Worm (Caenorhabditis elegans) whole organism, midembryonic: ENCODE data around the gene Y51H7C.7.
A peak's percentile ranks its signal among the peaks of the same experiment; 100 is the strongest.

Experiments
- T22C8.4 ChIP-seq: fragments of 200-800 bp; sonication (Bioruptor generic); IDR thresholded peaks from 2 replicates; pipeline ENCODE4 v1.3.6; 2022; ENCODE audit warnings: missing genetic modification characterization, missing compliant biosample characterization
- cog-1 ChIP-seq: sonication (generic microtip); optimal IDR thresholded peaks from 2 replicates; lab custom pipeline; 2016; ENCODE audit warnings: missing genetic modification characterization, missing compliant biosample characterization
- flt-1 ChIP-seq: fragments of 200-800 bp; sonication (Bioruptor generic); IDR thresholded peaks from 2 replicates; pipeline ENCODE4 v1.3.6; 2022; ENCODE audit warnings: missing genetic modification characterization, missing compliant biosample characterization
- klf-2 ChIP-seq: fragments of 200-800 bp; sonication (Bioruptor generic); conservative IDR thresholded peaks from 2 replicates; pipeline ENCODE4 v1.3.6; 2022; ENCODE audit warnings: missing genetic modification reagents, missing genetic modification characterization, missing compliant biosample characterization
- med-1 ChIP-seq: sonication (generic microtip); optimal IDR thresholded peaks from 2 replicates; lab custom pipeline; 2017; ENCODE audit warnings: missing genetic modification characterization, mild to moderate bottlenecking, missing compliant biosample characterization, antibody characterized with exemption, missing genetic modification reagents; ENCODE audit not compliant: insufficient read depth
- ref-1 ChIP-seq: fragments of 200-800 bp; sonication (Bioruptor generic); conservative IDR thresholded peaks from 2 replicates; pipeline ENCODE4 v1.3.6; 2022; ENCODE audit warnings: missing genetic modification reagents, missing genetic modification characterization, missing compliant biosample characterization
- tab-1 ChIP-seq: fragments of 200-800 bp; sonication (Bioruptor generic); IDR thresholded peaks from 2 replicates; pipeline ENCODE4 v1.3.6; 2022; ENCODE audit warnings: missing genetic modification characterization, missing compliant biosample characterization
- ztf-23 ChIP-seq: fragments of 200-800 bp; sonication (Bioruptor generic); IDR thresholded peaks from 2 replicates; pipeline ENCODE4 v1.3.6; 2022; ENCODE audit warnings: missing genetic modification reagents, missing genetic modification characterization, missing compliant biosample characterization
- ztf-29 ChIP-seq: fragments of 200-800 bp; sonication (Bioruptor generic); IDR thresholded peaks from 2 replicates; pipeline ENCODE4 v1.3.6; 2022; ENCODE audit warnings: missing genetic modification reagents, missing genetic modification characterization, missing compliant biosample characterization

Y51H7C.7 gene

ce11 chrII:1385280-1385679, 17.1 kb upstream of the Y51H7C.7 start, which contains the start of gene F54D12.7:
TSS of gene F54D12.7 (minus strand) at chrII:1385380.
- TF ChIP-seq klf-2 (GFP tag; lab: Robert Waterston, UW) (no peak), T22C8.4 (no peak), med-1 (GFP tag; lab: Kevin White, UChicago) (no peak), ztf-29 (GFP tag; lab: Robert Waterston, UW) (no peak), ref-1 (GFP tag; lab: Robert Waterston, UW) (no peak), ztf-23 (no peak)

ce11 chrII:1386478-1386877, 15.9 kb upstream of the Y51H7C.7 start, which contains the start of gene aat-7:
TSS of gene aat-7 (plus strand) at chrII:1386870.
- TF ChIP-seq flt-1 (no peak), ztf-29 (GFP tag; lab: Robert Waterston, UW) (no peak), ref-1 (GFP tag; lab: Robert Waterston, UW) (no peak), cog-1 (tag; lab: Kevin White, UChicago) (no peak), ztf-23 (no peak), T22C8.4 (no peak), med-1 (GFP tag; lab: Kevin White, UChicago) (no peak), tab-1 (GFP tag; lab: Robert Waterston, UW) (no peak), klf-2 (GFP tag; lab: Robert Waterston, UW) (no peak)

ce11 chrII:1397703-1398102, 4.7 kb upstream of the Y51H7C.7 start, which contains the start of gene F54D12.8:
TSS of gene F54D12.8 (minus strand) at chrII:1398038.
- TF ChIP-seq ref-1 (GFP tag; lab: Robert Waterston, UW), result no peak

DNA sequence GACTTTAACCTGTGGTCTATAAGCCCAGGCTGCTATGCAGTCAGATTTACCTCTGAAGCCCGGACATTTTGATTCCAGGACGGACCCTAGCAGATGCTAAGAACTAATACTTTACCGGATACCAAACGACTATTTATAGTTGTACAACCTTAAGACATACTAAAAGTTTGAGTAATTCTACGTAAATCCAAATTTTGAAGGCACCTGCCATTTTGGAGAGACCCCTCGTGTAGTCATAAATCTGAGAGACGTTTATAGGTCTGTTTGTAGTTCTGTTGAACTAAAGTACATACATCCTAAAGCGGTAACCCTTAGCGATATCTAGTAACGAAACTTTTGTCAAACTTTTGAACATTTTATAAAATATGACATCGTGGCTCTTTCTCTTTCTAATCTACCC, 4.0 kb upstream of the Y51H7C.7 start, which contains the start of gene F54D12.2:
TSS of gene F54D12.2 (plus strand) at position 301 of the 400 bp plus-strand sequence.
- TF ChIP-seq ztf-29 (GFP tag; lab: Robert Waterston, UW), result no peak
- TF ChIP-seq ztf-23, result no peak
- TF ChIP-seq T22C8.4, result no peak

DNA sequence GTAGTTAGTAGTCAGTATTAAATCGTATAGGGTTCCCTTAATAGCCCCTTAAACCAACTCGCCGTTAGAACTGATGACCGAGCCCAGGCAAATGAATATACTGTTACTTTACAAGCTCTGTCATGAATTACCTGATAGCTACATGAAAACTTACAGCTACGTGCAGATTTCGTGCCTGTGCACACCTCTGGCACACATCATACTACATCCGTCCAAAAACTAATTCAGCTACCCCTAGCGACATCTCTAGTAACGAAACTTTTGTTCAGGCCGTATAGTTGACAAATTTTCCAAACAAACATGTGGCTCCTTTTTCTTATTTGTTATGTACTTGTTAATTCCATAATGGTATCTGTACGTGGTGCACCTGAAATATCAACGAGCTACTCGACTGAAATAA, 2.3 kb upstream of the Y51H7C.7 start, which contains the start of gene F54D12.1:
TSS of gene F54D12.1 (plus strand) at position 301 of the 400 bp plus-strand sequence.
- TF ChIP-seq cog-1 (tag; lab: Kevin White, UChicago), result no peak
- TF ChIP-seq ztf-23, result no peak
- no peak for TF ChIP-seq ztf-29 (GFP tag; lab: Robert Waterston, UW)
- TF ChIP-seq klf-2 (GFP tag; lab: Robert Waterston, UW), result no peak
- no peak for TF ChIP-seq T22C8.4
- TF ChIP-seq tab-1 (GFP tag; lab: Robert Waterston, UW), result no peak
- no peak for TF ChIP-seq ref-1 (GFP tag; lab: Robert Waterston, UW)
- no peak for TF ChIP-seq med-1 (GFP tag; lab: Kevin White, UChicago)
- no peak for TF ChIP-seq flt-1

- no peak for TF ChIP-seq ref-1 (GFP tag; lab: Robert Waterston, UW)
- no peak for TF ChIP-seq T22C8.4
- no peak for TF ChIP-seq ztf-23
- no peak for TF ChIP-seq flt-1
- TF ChIP-seq cog-1 (tag; lab: Kevin White, UChicago), result no peak
- TF ChIP-seq tab-1 (GFP tag; lab: Robert Waterston, UW), result no peak
- no peak for TF ChIP-seq klf-2 (GFP tag; lab: Robert Waterston, UW)
- TF ChIP-seq ztf-29 (GFP tag; lab: Robert Waterston, UW), result no peak
- no peak for TF ChIP-seq med-1 (GFP tag; lab: Kevin White, UChicago)
Observed at ce11 chrII:1401474-1401873, 895 bp upstream of the Y51H7C.7 start, which contains the start of gene Y51H7C.8. TSS of gene Y51H7C.8 (plus strand) at chrII:1401774.

ce11 chrII:1403056-1403455, 687 bp downstream of the Y51H7C.7 start, which contains the start of the genes Y51H7C.41 and cogc-4:
TSS of gene Y51H7C.41 (plus strand) at chrII:1403321.
TSS of gene cogc-4 (plus strand) at chrII:1403441.
- TF ChIP-seq ztf-23 (no peak), T22C8.4 (no peak), cog-1 (tag; lab: Kevin White, UChicago) (no peak), flt-1 (no peak), ref-1 (GFP tag; lab: Robert Waterston, UW) (no peak), ztf-29 (GFP tag; lab: Robert Waterston, UW) (no peak)

DNA sequence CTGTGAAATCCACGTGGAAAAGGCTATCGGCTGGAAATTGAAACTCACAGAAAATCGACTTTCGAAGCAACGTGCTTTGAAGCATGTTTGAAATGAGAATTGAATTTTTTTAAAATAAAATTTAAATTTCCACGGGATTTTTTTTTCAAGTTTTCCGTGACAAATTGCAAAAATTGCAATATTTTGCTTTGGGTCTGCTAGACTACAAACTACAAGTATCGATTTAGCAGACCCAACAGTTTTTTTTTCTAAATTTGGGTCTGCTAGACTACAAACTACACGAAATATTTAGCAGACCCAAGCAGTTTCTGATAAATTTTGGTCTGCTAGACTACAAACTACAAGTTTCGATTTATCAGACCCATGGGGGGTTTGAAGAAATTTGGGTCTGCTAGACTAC, 9.0 kb downstream of the Y51H7C.7 start, which contains the start of gene Y51H7C.9:
TSS of gene Y51H7C.9 (minus strand) at position 101 of the 400 bp plus-strand sequence.
- TF ChIP-seq flt-1 (no peak), klf-2 (GFP tag; lab: Robert Waterston, UW) (no peak), ztf-29 (GFP tag; lab: Robert Waterston, UW) (no peak), med-1 (GFP tag; lab: Kevin White, UChicago) (no peak), ztf-23 (no peak), cog-1 (tag; lab: Kevin White, UChicago) (no peak), ref-1 (GFP tag; lab: Robert Waterston, UW) (no peak), tab-1 (GFP tag; lab: Robert Waterston, UW) (no peak), T22C8.4 (no peak)

DNA sequence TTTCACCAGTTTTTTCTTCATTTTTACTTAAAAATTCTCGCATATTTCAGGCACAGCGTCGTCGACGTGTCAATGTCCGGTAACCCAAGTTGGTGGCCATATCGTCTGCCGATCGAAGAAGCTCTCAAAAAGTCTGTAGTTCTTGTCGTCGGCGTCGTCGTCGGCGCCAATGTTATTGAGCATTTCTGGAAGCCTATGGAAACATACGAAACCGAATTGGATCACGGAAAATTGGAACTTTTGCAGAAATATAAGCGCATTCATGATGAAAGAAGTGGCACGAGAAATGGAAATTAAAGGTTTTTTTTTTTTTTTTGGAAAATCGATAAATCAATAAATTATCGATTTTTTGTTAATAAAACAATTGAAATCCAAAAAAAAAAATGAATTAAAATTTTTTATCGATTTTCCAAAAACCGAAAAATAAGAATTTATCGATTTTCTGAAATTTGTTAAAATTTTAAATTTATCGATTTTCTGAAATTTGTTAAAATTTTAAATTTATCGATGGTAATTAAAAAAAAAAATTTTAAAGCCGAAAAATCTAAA, 10.1 kb downstream of the Y51H7C.7 start, which contains the start of gene alkb-1:
TSS of gene alkb-1 (plus strand) at position 51 of the 549 bp plus-strand sequence.
- no peak for TF ChIP-seq tab-1 (GFP tag; lab: Robert Waterston, UW)
- no peak for TF ChIP-seq cog-1 (tag; lab: Kevin White, UChicago)
- peak; percentile 45; the same call in 1 of the 2 replicates for TF ChIP-seq T22C8.4
- TF ChIP-seq ztf-23, result no peak

ce11 chrII:1419994-1420393, 17.6 kb downstream of the Y51H7C.7 start:
- TF ChIP-seq T22C8.4, result peak; percentile 35; the same call in 1 of the 2 replicates
- TF ChIP-seq klf-2 (GFP tag; lab: Robert Waterston, UW), result no peak
